Worm (Caenorhabditis elegans): ENCODE measurements around the gene C29E4.12.

Gene C29E4.12

ce11 chrIII:7946968-7947491 lies 6.1 kb downstream of the C29E4.12 start, which contains the start of gene gsto-1:
Gene gsto-1 (minus strand): TSS chrIII:7947018.
- TF ChIP-seq hmbx-1 (tag; optimal IDR thresholded peaks at IDR 0.05) (no peak), tbx-37 (GFP tag; conservative IDR thresholded peaks at IDR 0.05) (no peak), tbx-11 (GFP tag; IDR thresholded peaks at IDR 0.05) (no peak)

DNA sequence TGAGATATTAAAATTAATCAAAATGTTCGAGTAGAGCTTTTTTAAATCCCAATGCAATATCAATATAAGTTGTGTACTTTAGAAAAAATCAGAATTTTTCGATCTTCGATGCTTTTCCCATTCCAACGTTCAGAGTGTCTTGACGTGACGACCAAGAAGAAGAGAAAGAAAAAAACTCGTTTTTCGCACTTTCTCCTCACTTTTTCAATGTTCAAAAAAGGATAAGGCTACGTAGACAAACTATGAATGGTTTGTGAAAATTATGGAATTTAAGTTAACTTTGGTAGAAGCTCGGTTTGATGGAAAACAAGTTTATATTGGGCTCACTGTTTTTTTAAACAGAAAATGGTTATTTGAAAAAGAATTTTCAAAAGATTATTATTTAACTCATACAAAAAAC lies 6.7 kb downstream of the C29E4.12 start:
- TF ChIP-seq aly-1 (tag; optimal IDR thresholded peaks at IDR 0.05) (no peak), ets-7 (tag; optimal IDR thresholded peaks at IDR 0.05) (no peak), sea-1 (GFP tag; conservative IDR thresholded peaks at IDR 0.05) (no peak), pes-1 (GFP tag; IDR thresholded peaks at IDR 0.05) (no peak), tra-4 (tag; optimal IDR thresholded peaks at IDR 0.05) (no peak), scrt-1 (GFP tag; IDR thresholded peaks at IDR 0.05) (no peak)

DNA sequence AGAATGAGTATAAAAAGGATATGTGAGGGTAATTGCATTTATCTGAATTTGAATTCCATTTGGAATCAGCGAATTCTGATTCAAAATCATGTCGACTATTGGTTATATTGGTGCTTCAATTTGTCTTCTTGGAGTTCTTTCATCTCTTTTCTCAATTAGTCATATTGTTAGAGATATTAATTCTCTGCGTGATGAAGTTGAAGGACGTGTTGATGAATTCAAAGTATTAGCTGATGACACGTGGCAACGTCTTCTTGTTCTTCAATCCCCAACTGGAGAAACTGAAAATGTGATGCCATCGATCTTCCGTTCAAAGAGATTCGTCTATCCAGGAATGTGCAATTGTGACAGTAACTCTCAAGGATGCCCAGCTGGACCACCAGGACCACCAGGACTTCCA lies 7.9 kb downstream of the C29E4.12 start, which contains the start of gene col-90:
Gene col-90, plus strand, starts transcription at position 37 of the 400 bp plus-strand sequence.
- TF ChIP-seq ceh-13 (GFP tag; optimal IDR thresholded peaks at IDR 0.05) (no peak), tbx-11 (GFP tag; IDR thresholded peaks at IDR 0.05) (no peak), ets-7 (tag; optimal IDR thresholded peaks at IDR 0.05) (no peak), hnd-1 (tag; optimal IDR thresholded peaks at IDR 0.05) (no peak)

- TF ChIP-seq sea-1 (GFP tag; conservative IDR thresholded peaks at IDR 0.05) (no peak), ets-7 (tag; optimal IDR thresholded peaks at IDR 0.05) (no peak), tbx-11 (GFP tag; IDR thresholded peaks at IDR 0.05) (no peak), scrt-1 (GFP tag; IDR thresholded peaks at IDR 0.05) (no peak), ama-1 (optimal IDR thresholded peaks at IDR 0.05) (no peak), hmbx-1 (tag; optimal IDR thresholded peaks at IDR 0.05) (no peak), F13C5.2 (tag; optimal IDR thresholded peaks at IDR 0.05) (no peak), tra-4 (tag; optimal IDR thresholded peaks at IDR 0.05) (no peak), hmg-4 (GFP tag; optimal IDR thresholded peaks at IDR 0.05) (no peak), flt-1 (GFP tag; IDR thresholded peaks at IDR 0.05) (no peak), hnd-1 (tag; optimal IDR thresholded peaks at IDR 0.05) (no peak), pes-1 (GFP tag; IDR thresholded peaks at IDR 0.05) (no peak), aly-1 (tag; optimal IDR thresholded peaks at IDR 0.05) (no peak), ceh-13 (GFP tag; optimal IDR thresholded peaks at IDR 0.05) (no peak), B0310.2 (tag; optimal IDR thresholded peaks at IDR 0.05) (no peak), ceh-36 (tag; optimal IDR thresholded peaks at IDR 0.05) (no peak), tbx-37 (GFP tag; conservative IDR thresholded peaks at IDR 0.05) (no peak)
Measured at ce11 chrIII:7950447-7950846, 9.5 kb downstream of the C29E4.12 start.

ce11 chrIII:7952077-7952765 lies 11.3 kb downstream of the C29E4.12 start, which contains the start of gene C29E4.15:
Gene C29E4.15 (plus strand): TSS chrIII:7952623.
- TF ChIP-seq tra-4 (tag; optimal IDR thresholded peaks at IDR 0.05), result no peak

ce11 chrIII:7953208-7953607 lies 12.3 kb downstream of the C29E4.12 start, which contains the start of gene let-754:
Gene let-754 (minus strand): TSS chrIII:7953308.
- TF ChIP-seq tra-4 (tag; optimal IDR thresholded peaks at IDR 0.05) (no peak), ama-1 (optimal IDR thresholded peaks at IDR 0.05) (no peak), hnd-1 (tag; optimal IDR thresholded peaks at IDR 0.05) (no peak), tbx-11 (GFP tag; IDR thresholded peaks at IDR 0.05) (no peak), hmbx-1 (tag; optimal IDR thresholded peaks at IDR 0.05) (no peak), ceh-36 (tag; optimal IDR thresholded peaks at IDR 0.05) (no peak), tbx-37 (GFP tag; conservative IDR thresholded peaks at IDR 0.05) (no peak), aly-1 (tag; optimal IDR thresholded peaks at IDR 0.05) (no peak), B0310.2 (tag; optimal IDR thresholded peaks at IDR 0.05) (no peak), scrt-1 (GFP tag; IDR thresholded peaks at IDR 0.05) (no peak), ets-7 (tag; optimal IDR thresholded peaks at IDR 0.05) (no peak), F13C5.2 (tag; optimal IDR thresholded peaks at IDR 0.05) (no peak), sea-1 (GFP tag; conservative IDR thresholded peaks at IDR 0.05) (no peak), ceh-13 (GFP tag; optimal IDR thresholded peaks at IDR 0.05) (no peak), flt-1 (GFP tag; IDR thresholded peaks at IDR 0.05) (no peak), pes-1 (GFP tag; IDR thresholded peaks at IDR 0.05) (no peak), hmg-4 (GFP tag; optimal IDR thresholded peaks at IDR 0.05) (no peak)

DNA sequence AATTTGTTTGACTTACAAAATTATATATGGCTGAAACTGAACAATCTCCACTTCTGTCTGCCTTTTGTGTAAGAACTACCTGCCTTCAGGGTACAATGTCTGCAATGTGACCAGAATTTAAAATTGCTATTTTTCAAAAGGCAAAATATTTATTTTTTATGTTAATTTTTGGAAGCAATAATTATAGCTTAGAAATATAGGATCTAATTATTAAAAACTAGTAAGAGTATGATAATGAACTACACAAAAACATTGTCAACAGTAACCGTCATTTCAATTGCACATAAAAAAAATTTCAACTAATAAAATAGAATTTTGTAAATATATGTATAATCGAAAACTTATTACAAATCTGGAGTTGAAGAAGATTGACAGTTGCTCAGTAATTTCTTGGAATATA lies 16.0 kb downstream of the C29E4.12 start, which contains the start of gene C29E4.9:
Gene C29E4.9, minus strand, starts transcription at position 101 of the 400 bp plus-strand sequence.
- no peak for TF ChIP-seq F13C5.2 (tag; optimal IDR thresholded peaks at IDR 0.05)

DNA sequence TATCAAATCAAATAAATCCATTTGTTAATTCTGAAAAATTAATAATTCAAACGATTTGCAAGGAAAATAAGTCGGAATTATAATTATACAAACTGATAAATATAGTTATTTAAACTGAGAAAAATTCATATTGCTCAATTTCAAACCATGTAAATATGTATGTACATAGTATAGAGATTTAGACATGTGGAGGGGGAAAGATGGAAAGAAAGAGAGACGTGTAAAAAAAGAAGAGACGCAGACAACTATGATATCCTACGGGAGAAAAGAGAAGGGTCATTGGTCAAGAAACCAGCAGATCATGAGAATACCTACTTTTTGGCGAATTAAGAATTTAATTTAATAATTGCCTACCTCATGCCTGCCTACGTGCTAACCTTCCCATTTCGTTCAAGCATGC lies 17.1 kb downstream of the C29E4.12 start, which contains the start of gene C29E4.11:
Gene C29E4.11, minus strand, starts transcription at position 30 of the 400 bp plus-strand sequence.
- TF ChIP-seq hmg-4 (GFP tag; optimal IDR thresholded peaks at IDR 0.05), result no peak

Data from whole organism, early embryonic.